Worm (Caenorhabditis elegans) whole organism, late embryonic: ENCODE measurements around the gene C29F3.3.

ENCODE experiments used
- ceh-6 ChIP-seq: fragments of 200-800 bp; sonication (Bioruptor generic); optimal IDR thresholded peaks from 2 replicates; lab custom pipeline; 2018; ENCODE audit warnings: mild to moderate bottlenecking, missing genetic modification characterization, missing compliant biosample characterization
- eyg-1 ChIP-seq: sonication (generic microtip); optimal IDR thresholded peaks from 2 replicates; lab custom pipeline; 2016; ENCODE audit warnings: missing genotype, missing genetic modification characterization, missing compliant biosample characterization
- pros-1 ChIP-seq: fragments of 150-350 bp; optimal IDR thresholded peaks from 2 replicates; lab custom pipeline; 2014; ENCODE audit warnings: missing biosample characterization, missing genetic modification reagents, missing genetic modification characterization

ce11 chrV:15330314-15330713 lies 16.9 kb downstream of the C29F3.3 start, which contains the start of gene srh-295:
- no peak for TF ChIP-seq pros-1 (tag; lab: Kevin White, UChicago)
- no peak for TF ChIP-seq eyg-1 (tag; lab: Kevin White, UChicago)
- no peak for TF ChIP-seq ceh-6 (GFP tag; lab: Kevin White, UChicago)
